Fruit fly (Drosophila melanogaster) whole organism, embryonic: ENCODE results near the gene CG2931.

Experiments
- ATbp ChIP-seq: fragments of 200-800 bp; sonication (Bioruptor generic); optimal IDR thresholded peaks from 2 replicates; lab custom pipeline; 2017; ENCODE audit warnings: missing biosample characterization, mild to moderate bottlenecking, missing genetic modification characterization, missing genetic modification reagents
- Antp ChIP-seq: fragments of 200-800 bp; sonication (Bioruptor generic); optimal IDR thresholded peaks from 3 replicates; lab custom pipeline; 2016; ENCODE audit warnings: missing biosample characterization, missing genetic modification characterization
- Awh ChIP-seq: fragments of 200-800 bp; sonication (Bioruptor generic); IDR thresholded peaks from 2 replicates; pipeline ENCODE4, ENCODE4 v1.3.6; 2022; ENCODE audit warnings: missing biosample characterization, missing genetic modification characterization
- BtbVII ChIP-seq: fragments of 200-800 bp; sonication (Bioruptor generic); optimal IDR thresholded peaks from 3 replicates; lab custom pipeline; 2017; ENCODE audit warnings: missing biosample characterization, mild to moderate bottlenecking, missing genetic modification characterization
- CG1024 ChIP-seq: fragments of 200-800 bp; sonication (Bioruptor generic); IDR thresholded peaks from 2 replicates; pipeline ENCODE4 v1.3.6; 2022; ENCODE audit warnings: missing biosample characterization, missing genetic modification characterization
- CG10321 ChIP-seq: fragments of 200-800 bp; sonication (Bioruptor generic); IDR thresholded peaks from 2 replicates; pipeline ENCODE4 v1.3.6; 2022; ENCODE audit warnings: missing biosample characterization, missing genetic modification characterization
- CG10543 ChIP-seq: fragments of 200-800 bp; sonication (Bioruptor generic); optimal IDR thresholded peaks from 3 replicates; lab custom pipeline; 2017; ENCODE audit warnings: missing biosample characterization, mild to moderate bottlenecking, missing genetic modification characterization, moderate library complexity
- CG11085 ChIP-seq: fragments of 200-800 bp; sonication (Bioruptor generic); IDR thresholded peaks from 2 replicates; pipeline ENCODE4 v1.3.6; 2022; ENCODE audit warnings: missing biosample characterization, missing genetic modification characterization
- CG12071 ChIP-seq: fragments of 200-800 bp; sonication (Bioruptor generic); optimal IDR thresholded peaks from 3 replicates; lab custom pipeline; 2018; ENCODE audit warnings: missing biosample characterization, mild to moderate bottlenecking, missing genetic modification characterization
- CG12942 ChIP-seq: fragments of 200-800 bp; sonication (Bioruptor generic); optimal IDR thresholded peaks from 3 replicates; lab custom pipeline; 2016; ENCODE audit warnings: missing biosample characterization, missing genetic modification characterization
- CG14050 ChIP-seq: fragments of 200-800 bp; sonication (Bioruptor generic); IDR thresholded peaks from 3 replicates; pipeline ENCODE4 v1.3.6; 2022; ENCODE audit warnings: missing biosample characterization, missing genetic modification characterization
- CG14441 ChIP-seq: fragments of 200-800 bp; sonication (Bioruptor generic); IDR thresholded peaks from 2 replicates; pipeline ENCODE4 v1.3.6; 2022; ENCODE audit warnings: missing biosample characterization, missing genetic modification characterization
- CG14860 ChIP-seq: fragments of 200-800 bp; sonication (Bioruptor generic); IDR thresholded peaks from 3 replicates; pipeline ENCODE4 v1.3.6; 2022; ENCODE audit warnings: missing biosample characterization, missing genetic modification characterization; ENCODE audit not compliant: partially characterized antibody
- CG15269 ChIP-seq: fragments of 200-800 bp; sonication (Bioruptor generic); optimal IDR thresholded peaks from 2 replicates; lab custom pipeline; 2018; ENCODE audit warnings: missing biosample characterization, mild to moderate bottlenecking, missing genetic modification characterization, moderate library complexity
- CG15601 ChIP-seq: fragments of 200-800 bp; sonication (Bioruptor generic); optimal IDR thresholded peaks from 3 replicates; lab custom pipeline; 2019; ENCODE audit warnings: missing biosample characterization, mild to moderate bottlenecking, missing genetic modification characterization, moderate library complexity
- CG16815 ChIP-seq: fragments of 200-800 bp; sonication (Bioruptor generic); optimal IDR thresholded peaks from 3 replicates; lab custom pipeline; 2017; ENCODE audit warnings: missing biosample characterization, mild to moderate bottlenecking, missing genetic modification characterization
- CG17328 ChIP-seq: fragments of 200-800 bp; sonication (Bioruptor generic); IDR thresholded peaks from 2 replicates; pipeline ENCODE4 v1.3.6; 2022; ENCODE audit warnings: missing biosample characterization, missing genetic modification characterization
- CG3407 ChIP-seq: fragments of 200-800 bp; sonication (Bioruptor generic); optimal IDR thresholded peaks from 2 replicates; lab custom pipeline; 2018; ENCODE audit warnings: missing biosample characterization, mild to moderate bottlenecking, missing genetic modification characterization
- CG34376 ChIP-seq: fragments of 200-800 bp; sonication (Bioruptor generic); optimal IDR thresholded peaks from 2 replicates; lab custom pipeline; 2018; ENCODE audit warnings: missing biosample characterization, mild to moderate bottlenecking, missing genetic modification characterization
- CG4424 ChIP-seq: fragments of 200-800 bp; sonication (Bioruptor generic); optimal IDR thresholded peaks from 3 replicates; lab custom pipeline; 2016; ENCODE audit warnings: missing biosample characterization, missing genetic modification characterization
- CG6791 ChIP-seq: fragments of 200-800 bp; sonication (Bioruptor generic); IDR thresholded peaks from 3 replicates; pipeline ENCODE4 v1.3.6; 2022; ENCODE audit warnings: missing biosample characterization, missing genetic modification characterization; ENCODE audit not compliant: partially characterized antibody
- CG8388 ChIP-seq: fragments of 200-800 bp; sonication (Bioruptor generic); optimal IDR thresholded peaks from 2 replicates; lab custom pipeline; 2019; ENCODE audit warnings: missing biosample characterization, mild to moderate bottlenecking, missing genetic modification characterization, moderate library complexity
- CG8478 ChIP-seq: fragments of >200 bp; optimal IDR thresholded peaks from 2 replicates; lab custom pipeline; 2018
- CG9437 ChIP-seq: fragments of 200-800 bp; sonication (Bioruptor generic); optimal IDR thresholded peaks from 2 replicates; lab custom pipeline; 2018; ENCODE audit warnings: missing biosample characterization, mild to moderate bottlenecking, missing genetic modification characterization
- CG9932 ChIP-seq: fragments of 200-800 bp; sonication (Bioruptor generic); IDR thresholded peaks from 2 replicates; pipeline ENCODE4 v1.3.6; 2022; ENCODE audit warnings: missing biosample characterization, missing genetic modification characterization
- Camta ChIP-seq: fragments of 200-800 bp; sonication (Bioruptor generic); optimal IDR thresholded peaks from 2 replicates; lab custom pipeline; 2016; ENCODE audit warnings: missing biosample characterization, missing genetic modification characterization
- CkIIα-i1 ChIP-seq: fragments of 200-800 bp; sonication (Bioruptor generic); IDR thresholded peaks from 2 replicates; pipeline ENCODE4 v1.3.6; 2022; ENCODE audit warnings: missing biosample characterization, missing genetic modification characterization
- D19B ChIP-seq: fragments of 200-800 bp; sonication (Bioruptor generic); optimal IDR thresholded peaks from 2 replicates; lab custom pipeline; 2017; ENCODE audit warnings: missing biosample characterization, mild to moderate bottlenecking, missing genetic modification characterization
- Doc2 ChIP-seq: fragments of 200-800 bp; sonication (Bioruptor generic); IDR thresholded peaks from 2 replicates; pipeline ENCODE4 v1.3.6; 2022; ENCODE audit warnings: missing biosample characterization, missing genetic modification characterization
- ERR ChIP-seq: fragments of 200-800 bp; sonication (Bioruptor generic); optimal IDR thresholded peaks from 2 replicates; lab custom pipeline; 2016; ENCODE audit warnings: missing biosample characterization, missing genetic modification characterization
- H2.0 ChIP-seq: fragments of 200-800 bp; sonication (Bioruptor generic); IDR thresholded peaks from 2 replicates; pipeline ENCODE4 v1.3.6; 2022; ENCODE audit warnings: missing biosample characterization, missing genetic modification characterization
- NK7.1 ChIP-seq: fragments of 200-800 bp; sonication (Bioruptor generic); optimal IDR thresholded peaks from 3 replicates; lab custom pipeline; 2016; ENCODE audit warnings: missing biosample characterization, missing genetic modification characterization
- Optix ChIP-seq: fragments of 200-800 bp; sonication (Bioruptor generic); IDR thresholded peaks from 3 replicates; pipeline ENCODE4 v1.3.6; 2022; ENCODE audit warnings: missing biosample characterization, missing genetic modification characterization
- Sry-δ ChIP-seq: fragments of 200-800 bp; sonication (Bioruptor generic); optimal IDR thresholded peaks from 2 replicates; lab custom pipeline; 2016; ENCODE audit warnings: missing biosample characterization, missing genetic modification characterization
- Stat92E ChIP-seq, 3 experiments: fragments of >200 bp in 2 of 3; fragments of 200-800 bp in 1 of 3; sonication (Bioruptor generic) in 1 of 3; optimal IDR thresholded peaks; 2 replicates each; lab custom pipeline; 2017 to 2019; ENCODE audit warnings: missing biosample characterization in 3 of 3, missing genetic modification characterization in 3 of 3, mild to moderate bottlenecking in 1 of 3, moderate library complexity in 1 of 3
- ara ChIP-seq: fragments of 200-800 bp; sonication (Bioruptor generic); IDR thresholded peaks from 2 replicates; pipeline ENCODE4 v1.3.6; 2022; ENCODE audit warnings: missing biosample characterization, missing genetic modification characterization
- bowl ChIP-seq: fragments of 200-800 bp; sonication (Bioruptor generic); IDR thresholded peaks from 2 replicates; pipeline ENCODE4 v1.3.6; 2022; ENCODE audit warnings: missing biosample characterization, missing genetic modification characterization
- dmrt11E ChIP-seq: fragments of 200-800 bp; sonication (Bioruptor generic); optimal IDR thresholded peaks from 3 replicates; lab custom pipeline; 2018; ENCODE audit warnings: missing biosample characterization, mild to moderate bottlenecking, missing genetic modification characterization, moderate library complexity
- eyg ChIP-seq: fragments of 200-800 bp; sonication (Bioruptor generic); optimal IDR thresholded peaks from 3 replicates; lab custom pipeline; 2016; ENCODE audit warnings: missing biosample characterization, missing genetic modification characterization
- hbn ChIP-seq: fragments of 200-800 bp; sonication (Bioruptor generic); IDR thresholded peaks from 2 replicates; pipeline ENCODE4 v1.3.6; 2022; ENCODE audit warnings: missing biosample characterization, missing genetic modification characterization; ENCODE audit not compliant: partially characterized antibody
- ken ChIP-seq: fragments of 200-800 bp; sonication (Bioruptor generic); IDR thresholded peaks from 3 replicates; pipeline ENCODE4 v1.3.6; 2022; ENCODE audit warnings: missing biosample characterization, missing genetic modification characterization
- kni ChIP-seq: fragments of 200-800 bp; sonication (Bioruptor generic); optimal IDR thresholded peaks from 3 replicates; lab custom pipeline; 2017; ENCODE audit warnings: mild to moderate bottlenecking, missing biosample characterization, missing genetic modification reagents, missing genetic modification characterization
- lbe ChIP-seq: fragments of 200-800 bp; sonication (Bioruptor generic); optimal IDR thresholded peaks from 2 replicates; lab custom pipeline; 2016; ENCODE audit warnings: missing biosample characterization, mild to moderate bottlenecking, missing genetic modification characterization
- luna ChIP-seq: fragments of 200-800 bp; sonication (Bioruptor generic); optimal IDR thresholded peaks from 2 replicates; lab custom pipeline; 2016; ENCODE audit warnings: missing biosample characterization, missing genetic modification characterization
- mirr ChIP-seq: fragments of 200-800 bp; sonication (Bioruptor generic); optimal IDR thresholded peaks from 3 replicates; lab custom pipeline; 2018; ENCODE audit warnings: missing biosample characterization, mild to moderate bottlenecking, missing genetic modification characterization
- nau ChIP-seq: fragments of 200-800 bp; sonication (Bioruptor generic); optimal IDR thresholded peaks from 3 replicates; lab custom pipeline; 2017; ENCODE audit warnings: missing biosample characterization, mild to moderate bottlenecking, missing genetic modification characterization, missing genetic modification reagents
- otp ChIP-seq: fragments of 200-800 bp; sonication (Bioruptor generic); IDR thresholded peaks from 3 replicates; pipeline ENCODE4, ENCODE4 v1.3.6; 2022; ENCODE audit warnings: missing biosample characterization, missing genetic modification characterization
- repo ChIP-seq: fragments of 200-800 bp; sonication (Bioruptor generic); optimal IDR thresholded peaks from 2 replicates; lab custom pipeline; 2016; ENCODE audit warnings: missing biosample characterization, missing genetic modification characterization
- run ChIP-seq: fragments of 200-800 bp; sonication (Bioruptor generic); optimal IDR thresholded peaks from 3 replicates; lab custom pipeline; 2018; ENCODE audit warnings: missing biosample characterization, mild to moderate bottlenecking, missing genetic modification characterization
- sens-2 ChIP-seq: fragments of 200-800 bp; sonication (Bioruptor generic); IDR thresholded peaks from 2 replicates; pipeline ENCODE4 v1.3.6; 2022; ENCODE audit warnings: missing biosample characterization, missing genetic modification characterization
- stc ChIP-seq: fragments of 200-800 bp; sonication (Bioruptor generic); IDR thresholded peaks from 2 replicates; pipeline ENCODE4 v1.3.6; 2022; ENCODE audit warnings: missing biosample characterization, missing genetic modification characterization
- unc-4 ChIP-seq: fragments of 200-800 bp; sonication (Bioruptor generic); IDR thresholded peaks from 2 replicates; pipeline ENCODE4 v1.3.6; 2022; ENCODE audit warnings: missing biosample characterization, missing genetic modification characterization; ENCODE audit not compliant: partially characterized antibody
- unpg ChIP-seq: fragments of 200-800 bp; sonication (Bioruptor generic); optimal IDR thresholded peaks from 3 replicates; lab custom pipeline; 2018; ENCODE audit warnings: missing biosample characterization, mild to moderate bottlenecking, missing genetic modification characterization, moderate library complexity

Gene CG2931

DNA sequence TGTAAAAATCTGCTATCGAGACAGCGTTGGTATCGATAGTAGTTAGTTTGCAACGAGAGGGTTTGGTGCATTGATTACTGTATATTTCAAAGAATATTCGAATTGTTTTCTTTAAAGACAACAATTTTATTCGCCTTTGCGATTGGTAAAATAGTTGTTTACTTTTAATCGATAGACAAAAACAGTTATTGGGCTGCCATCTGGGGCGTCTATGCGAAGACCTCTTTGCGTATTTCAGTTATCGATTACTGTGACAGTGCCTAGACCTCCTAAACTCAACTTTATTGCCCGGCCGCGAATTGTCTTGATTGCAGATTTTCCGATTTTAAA, 44.7 kb upstream of the CG2931 start, which contains the start of gene Atu (continued):
- TF ChIP-seq CG10543 (GFP tag; lab: Kevin White, UChicago) = no peak
- no peak for TF ChIP-seq CG14050
- TF ChIP-seq otp (GFP tag; lab: Robert Waterston, UW) = no peak
- peak; percentile 17 for TF ChIP-seq CG4424 (GFP tag; lab: Kevin White, UChicago)
- TF ChIP-seq ATbp (GFP tag; lab: Kevin White, UChicago) = no peak
- TF ChIP-seq D19B (GFP tag; lab: Kevin White, UChicago) = no peak
- peak; percentile 54 for TF ChIP-seq lbe (GFP tag; lab: Kevin White, UChicago)
- no peak for TF ChIP-seq NK7.1 (GFP tag; lab: Kevin White, UChicago)
- TF ChIP-seq BtbVII (GFP tag; lab: Kevin White, UChicago) = no peak
- peak; percentile 96 for TF ChIP-seq Sry-δ (GFP tag; lab: Kevin White, UChicago)
- TF ChIP-seq ken = no peak
- no peak for TF ChIP-seq repo (GFP tag; lab: Kevin White, UChicago)
- no peak for TF ChIP-seq CG12942 (GFP tag; lab: Kevin White, UChicago)
- TF ChIP-seq bowl (GFP tag; lab: Robert Waterston, UW) = no peak
- peak; percentile 89 for TF ChIP-seq hbn (GFP tag; lab: Robert Waterston, UW)
- no peak for TF ChIP-seq CG17328 (GFP tag; lab: Robert Waterston, UW)
- TF ChIP-seq CG11085 (GFP tag; lab: Robert Waterston, UW) = no peak
- TF ChIP-seq run (tag; lab: Kevin White, UChicago) = no peak
- TF ChIP-seq nau (GFP tag; lab: Kevin White, UChicago) = no peak
- TF ChIP-seq eyg (GFP tag; lab: Kevin White, UChicago) = no peak
- no peak for TF ChIP-seq Optix (GFP tag; lab: Robert Waterston, UW)
- TF ChIP-seq dmrt11E (tag; lab: Kevin White, UChicago) = peak; percentile 15
- no peak for TF ChIP-seq ERR
- no peak for TF ChIP-seq Stat92E (GFP tag; optimal IDR thresholded peaks at IDR 0.05; lab: Kevin White, UChicago)
- no peak for TF ChIP-seq CkIIα-i1 (GFP tag; lab: Robert Waterston, UW)
- no peak for TF ChIP-seq Doc2 (GFP tag; lab: Robert Waterston, UW)
- TF ChIP-seq sens-2 (GFP tag; lab: Robert Waterston, UW) = no peak
- no peak for TF ChIP-seq CG8478 (lab: Kevin White, UChicago)
- TF ChIP-seq CG9437 (GFP tag; lab: Kevin White, UChicago) = peak; percentile 24
- TF ChIP-seq luna (GFP tag; lab: Kevin White, UChicago) = no peak
- no peak for TF ChIP-seq CG1024 (GFP tag; lab: Robert Waterston, UW)
- TF ChIP-seq unc-4 = peak; percentile 94
- no peak for TF ChIP-seq CG34376 (GFP tag; lab: Kevin White, UChicago)
- no peak for TF ChIP-seq stc
- TF ChIP-seq ara (GFP tag; lab: Robert Waterston, UW) = no peak
- no peak for TF ChIP-seq CG15269 (tag; lab: Kevin White, UChicago)
- TF ChIP-seq CG16815 (GFP tag; lab: Kevin White, UChicago) = no peak
- TF ChIP-seq kni (GFP tag; lab: Kevin White, UChicago) = no peak
- no peak for TF ChIP-seq unpg (GFP tag; lab: Kevin White, UChicago)
- TF ChIP-seq Antp (GFP tag; lab: Kevin White, UChicago) = peak; percentile 47
- TF ChIP-seq CG6791 (GFP tag; lab: Robert Waterston, UW) = peak; percentile 84
- no peak for TF ChIP-seq mirr
- TF ChIP-seq Awh (GFP tag; lab: Robert Waterston, UW) = no peak
- no peak for TF ChIP-seq H2.0 (GFP tag; lab: Robert Waterston, UW)
- TF ChIP-seq CG10321 (GFP tag; lab: Robert Waterston, UW) = no peak
- TF ChIP-seq CG14441 (GFP tag; lab: Robert Waterston, UW) = no peak
- no peak for TF ChIP-seq CG8388
- TF ChIP-seq Camta (GFP tag; lab: Kevin White, UChicago) = no peak
- TF ChIP-seq CG14860 (GFP tag; lab: Robert Waterston, UW) = peak; percentile 94
- no peak for TF ChIP-seq CG3407 (GFP tag; lab: Kevin White, UChicago)
- peak; percentile 28 for TF ChIP-seq CG15601 (tag; lab: Kevin White, UChicago)
- TF ChIP-seq CG9932 = peak; percentile 69
- TF ChIP-seq CG12071 (GFP tag; lab: Kevin White, UChicago) = no peak
